Worm (Caenorhabditis elegans): Measurements from ENCODE around the gene srlf-30.

srlf-30 gene

ce11 chrIV:10889820-10890462 is 10.2 kb upstream of the srlf-30 start, which contains the start of gene F13E9.15:
F13E9.15 (minus strand) TSS chrIV:10889870.
- TF ChIP-seq ceh-30 (tag; optimal IDR thresholded peaks at IDR 0.05): no peak
- TF ChIP-seq ama-1 (optimal IDR thresholded peaks at IDR 0.05): no peak
- no peak for TF ChIP-seq ceh-9 (tag; optimal IDR thresholded peaks at IDR 0.05)
- TF ChIP-seq nhr-11 (tag; optimal IDR thresholded peaks at IDR 0.05): no peak
- TF ChIP-seq npax-4 (tag; optimal IDR thresholded peaks at IDR 0.05): no peak
- no peak for TF ChIP-seq ceh-19 (GFP tag; optimal IDR thresholded peaks at IDR 0.05)
- no peak for TF ChIP-seq pax-1 (tag; optimal IDR thresholded peaks at IDR 0.05)
- TF ChIP-seq F13H6.1 (tag; optimal IDR thresholded peaks at IDR 0.05): no peak
- no peak for TF ChIP-seq ceh-14 (tag; optimal IDR thresholded peaks at IDR 0.05)
- no peak for TF ChIP-seq mec-3 (tag; optimal IDR thresholded peaks at IDR 0.05; ENCODE audit: borderline replicate concordance)
- TF ChIP-seq K02D7.2 (tag; optimal IDR thresholded peaks at IDR 0.05): no peak
- TF ChIP-seq ceh-48 (tag; optimal IDR thresholded peaks at IDR 0.05): no peak
- TF ChIP-seq pha-2 (tag; optimal IDR thresholded peaks at IDR 0.05): no peak
- no peak for TF ChIP-seq nfya-1 (tag; optimal IDR thresholded peaks at IDR 0.05)
- TF ChIP-seq ceh-34 (tag; optimal IDR thresholded peaks at IDR 0.05): no peak
- no peak for TF ChIP-seq unc-86 (tag; optimal IDR thresholded peaks at IDR 0.05)
- no peak for TF ChIP-seq ahr-1 (tag; optimal IDR thresholded peaks at IDR 0.05)

- no peak for TF ChIP-seq fkh-10 (GFP tag; optimal IDR thresholded peaks at IDR 0.05)
- no peak for TF ChIP-seq ceh-6 (GFP tag; optimal IDR thresholded peaks at IDR 0.05)
- TF ChIP-seq lim-6 (tag; optimal IDR thresholded peaks at IDR 0.05): no peak
- TF ChIP-seq hlh-8 (tag; optimal IDR thresholded peaks at IDR 0.05): no peak
- TF ChIP-seq nfya-1 (tag; optimal IDR thresholded peaks at IDR 0.05): no peak
- TF ChIP-seq mec-3 (tag; optimal IDR thresholded peaks at IDR 0.05; ENCODE audit: borderline replicate concordance): no peak
- TF ChIP-seq fax-1 (tag; optimal IDR thresholded peaks at IDR 0.05): no peak
- TF ChIP-seq sdc-2 (tag; optimal IDR thresholded peaks at IDR 0.05): no peak
- no peak for TF ChIP-seq tbx-2 (tag; optimal IDR thresholded peaks at IDR 0.05)
- TF ChIP-seq pag-3 (tag; optimal IDR thresholded peaks at IDR 0.05; ENCODE audit: borderline replicate concordance): no peak
Observed at ce11 chrIV:10891993-10892392, 8.2 kb upstream of the srlf-30 start, which contains the start of gene srlf-12. srlf-12 (minus strand) TSS chrIV:10892093.

- TF ChIP-seq ama-1 (optimal IDR thresholded peaks at IDR 0.05) (no peak), lin-11 (tag; optimal IDR thresholded peaks at IDR 0.05) (no peak), ceh-14 (tag; optimal IDR thresholded peaks at IDR 0.05) (no peak), che-1 (tag; optimal IDR thresholded peaks at IDR 0.05) (no peak), nhr-232 (tag; optimal IDR thresholded peaks at IDR 0.05) (no peak), ceh-22 (tag; optimal IDR thresholded peaks at IDR 0.05) (no peak), nhr-11 (tag; optimal IDR thresholded peaks at IDR 0.05) (no peak), dmd-4 (tag; optimal IDR thresholded peaks at IDR 0.05; ENCODE audit: borderline replicate concordance) (no peak), ztf-16 (tag; optimal IDR thresholded peaks at IDR 0.05) (no peak), pqm-1 (tag; optimal IDR thresholded peaks at IDR 0.05) (no peak), syd-9 (tag; optimal IDR thresholded peaks at IDR 0.05) (no peak), ttx-3 (tag; optimal IDR thresholded peaks at IDR 0.05) (no peak), F13H6.1 (tag; optimal IDR thresholded peaks at IDR 0.05) (no peak), hlh-6 (tag; optimal IDR thresholded peaks at IDR 0.05) (no peak), ceh-18 (tag; optimal IDR thresholded peaks at IDR 0.05) (no peak), dve-1 (tag; optimal IDR thresholded peaks at IDR 0.05) (no peak)
Observed at ce11 chrIV:10894255-10894654, 5.9 kb upstream of the srlf-30 start, which contains the start of gene srlf-14. srlf-14 (minus strand) TSS chrIV:10894355.

- TF ChIP-seq unc-86 (tag; optimal IDR thresholded peaks at IDR 0.05): no peak
- no peak for TF ChIP-seq pros-1 (tag; optimal IDR thresholded peaks at IDR 0.05)
- TF ChIP-seq K02D7.2 (tag; optimal IDR thresholded peaks at IDR 0.05): no peak
- TF ChIP-seq F13H6.1 (tag; optimal IDR thresholded peaks at IDR 0.05): no peak
- no peak for TF ChIP-seq unc-3 (GFP tag; conservative IDR thresholded peaks at IDR 0.05)
- no peak for TF ChIP-seq unc-3 (tag; optimal IDR thresholded peaks at IDR 0.05)
- no peak for TF ChIP-seq ceh-24 (tag; optimal IDR thresholded peaks at IDR 0.05)
- no peak for TF ChIP-seq ceh-19 (GFP tag; optimal IDR thresholded peaks at IDR 0.05)
- TF ChIP-seq tbx-2 (tag; optimal IDR thresholded peaks at IDR 0.05): no peak
- no peak for TF ChIP-seq ceh-30 (tag; optimal IDR thresholded peaks at IDR 0.05)
- TF ChIP-seq lim-6 (tag; optimal IDR thresholded peaks at IDR 0.05): no peak
- TF ChIP-seq Y22D7AL.16 (tag; optimal IDR thresholded peaks at IDR 0.05): no peak
- no peak for TF ChIP-seq ceh-48 (tag; optimal IDR thresholded peaks at IDR 0.05)
- TF ChIP-seq ceh-34 (tag; optimal IDR thresholded peaks at IDR 0.05): no peak
- TF ChIP-seq T23F11.4 (GFP tag; optimal IDR thresholded peaks at IDR 0.05): no peak
- no peak for TF ChIP-seq pha-4 (tag; optimal IDR thresholded peaks at IDR 0.05)
Observed at ce11 chrIV:10896512-10896911, 3.7 kb upstream of the srlf-30 start, which contains the start of gene srlf-13. srlf-13 (minus strand) TSS chrIV:10896612.
